Worm (Caenorhabditis elegans): ENCODE data around the gene ZK809.9.

ce11 chrIV:11638016-11638415, 27.1 kb upstream of the ZK809.9 start, which contains the start of gene rbm-17:
- TF ChIP-seq him-1 (tag; optimal IDR thresholded peaks at IDR 0.05) (no peak), dao-5 (tag; optimal IDR thresholded peaks at IDR 0.05) (no peak)
